Worm (Caenorhabditis elegans): Measurements from ENCODE around the gene K02A2.5.
"Not testable (repeated sequence)": the region's sequence is repeated elsewhere in the genome, so short reads cannot be mapped to it uniquely, and the experiment has no call there.

DNA sequence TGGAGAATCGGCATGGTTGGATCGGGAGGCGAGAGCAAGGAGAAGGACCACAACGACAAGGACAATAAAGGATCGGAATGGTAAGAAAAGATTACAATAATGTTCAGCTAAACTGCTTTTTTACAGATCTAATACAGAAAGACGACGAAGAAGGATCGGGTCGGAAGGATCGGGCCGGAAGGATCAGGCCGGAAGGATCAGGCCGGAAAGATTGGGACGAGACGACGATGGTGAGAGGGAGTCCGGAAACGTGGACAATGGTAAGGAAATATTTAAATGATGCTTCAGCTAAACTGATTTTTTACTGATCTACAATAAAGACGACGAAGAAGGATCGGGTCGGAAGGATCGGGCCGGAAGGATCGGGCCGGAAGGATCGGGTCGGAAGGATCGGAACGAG lies 34.9 kb upstream of the K02A2.5 start:
- not testable (repeated sequence) for TF ChIP-seq snpc-4 (GFP tag; optimal IDR thresholded peaks at IDR 0.05); snpc-4 (tag; optimal IDR thresholded peaks at IDR 0.05); ztf-28 (GFP tag; IDR thresholded peaks at IDR 0.05); F52B5.7 (tag; optimal IDR thresholded peaks at IDR 0.05); nhr-179 (tag; optimal IDR thresholded peaks at IDR 0.05); lag-1 (GFP tag; IDR thresholded peaks at IDR 0.05); dpff-1 (tag; optimal IDR thresholded peaks at IDR 0.05)
